Fruit fly (Drosophila melanogaster) whole organism, embryonic: ENCODE measurements around the gene ct.

ENCODE experiments used
- Blimp-1 ChIP-seq: fragments of 200-800 bp; sonication (Bioruptor generic); optimal IDR thresholded peaks from 3 replicates; lab custom pipeline; 2018; ENCODE audit warnings: missing biosample characterization, missing genetic modification characterization, mild to moderate bottlenecking, moderate library complexity, missing genetic modification reagents
- BtbVII ChIP-seq: fragments of 200-800 bp; sonication (Bioruptor generic); optimal IDR thresholded peaks from 3 replicates; lab custom pipeline; 2017; ENCODE audit warnings: missing biosample characterization, mild to moderate bottlenecking, missing genetic modification characterization
- C15 ChIP-seq: fragments of 200-800 bp; sonication (Bioruptor generic); IDR thresholded peaks from 3 replicates; pipeline ENCODE4 v1.3.6; 2022; ENCODE audit warnings: missing biosample characterization, missing genetic modification characterization
- CG10267 ChIP-seq: fragments of 200-800 bp; sonication (Bioruptor generic); optimal IDR thresholded peaks from 2 replicates; lab custom pipeline; 2018; ENCODE audit warnings: missing biosample characterization, mild to moderate bottlenecking, missing genetic modification characterization, moderate library complexity
- CG10431 ChIP-seq: fragments of 200-800 bp; sonication (Bioruptor generic); optimal IDR thresholded peaks from 3 replicates; lab custom pipeline; 2018; ENCODE audit warnings: missing biosample characterization, mild to moderate bottlenecking, missing genetic modification characterization
- CG11696 ChIP-seq: fragments of 200-800 bp; sonication (Bioruptor generic); IDR thresholded peaks from 2 replicates; pipeline ENCODE4 v1.3.6; 2022; ENCODE audit warnings: missing biosample characterization, missing genetic modification characterization
- CG12104 ChIP-seq: fragments of 200-800 bp; sonication (Bioruptor generic); optimal IDR thresholded peaks from 3 replicates; lab custom pipeline; 2016; ENCODE audit warnings: missing biosample characterization, missing genetic modification characterization
- CG13775 ChIP-seq: fragments of 200-800 bp; sonication (Bioruptor generic); optimal IDR thresholded peaks from 3 replicates; lab custom pipeline; 2017; ENCODE audit warnings: missing biosample characterization, mild to moderate bottlenecking, missing genetic modification characterization
- CG15011 ChIP-seq: fragments of 200-800 bp; sonication (Bioruptor generic); optimal IDR thresholded peaks from 3 replicates; lab custom pipeline; 2018; ENCODE audit warnings: missing biosample characterization, mild to moderate bottlenecking, missing genetic modification characterization
- CG15696 ChIP-seq: fragments of 200-800 bp; sonication (Bioruptor generic); optimal IDR thresholded peaks from 2 replicates; lab custom pipeline; 2019; ENCODE audit warnings: missing biosample characterization, mild to moderate bottlenecking, missing genetic modification characterization, moderate library complexity
- CG16813 ChIP-seq: fragments of 200-800 bp; sonication (Bioruptor generic); IDR thresholded peaks from 3 replicates; pipeline ENCODE4 v1.3.6; 2022; ENCODE audit warnings: missing biosample characterization, missing genetic modification characterization; ENCODE audit not compliant: partially characterized antibody
- CG17359 ChIP-seq: fragments of 200-800 bp; sonication (Bioruptor generic); optimal IDR thresholded peaks from 3 replicates; lab custom pipeline; 2018; ENCODE audit warnings: missing biosample characterization, mild to moderate bottlenecking, missing genetic modification characterization, moderate library complexity
- CG17361 ChIP-seq: fragments of 200-800 bp; sonication (Bioruptor generic); IDR thresholded peaks from 3 replicates; pipeline ENCODE4 v1.3.6; 2022; ENCODE audit warnings: missing biosample characterization, missing genetic modification characterization
- CG18262 ChIP-seq: fragments of 200-800 bp; optimal IDR thresholded peaks from 3 replicates; lab custom pipeline; 2019; ENCODE audit warnings: missing biosample characterization, mild to moderate bottlenecking, missing genetic modification characterization, moderate library complexity
- CG2712 ChIP-seq: fragments of 200-800 bp; optimal IDR thresholded peaks from 3 replicates; lab custom pipeline; 2019; ENCODE audit warnings: missing biosample characterization, mild to moderate bottlenecking, missing genetic modification characterization, moderate library complexity
- CG31441 ChIP-seq: fragments of 200-800 bp; sonication (Bioruptor generic); IDR thresholded peaks from 2 replicates; pipeline ENCODE4 v1.3.6; 2022; ENCODE audit warnings: missing biosample characterization, missing genetic modification characterization
- CG3281 ChIP-seq: fragments of 200-800 bp; sonication (Bioruptor generic); optimal IDR thresholded peaks from 3 replicates; lab custom pipeline; 2017; ENCODE audit warnings: missing biosample characterization, mild to moderate bottlenecking, missing genetic modification characterization
- CG4404 ChIP-seq: fragments of 200-800 bp; sonication (Bioruptor generic); IDR thresholded peaks from 2 replicates; pipeline ENCODE4 v1.3.6; 2022; ENCODE audit warnings: missing biosample characterization, missing genetic modification characterization
- CG4424 ChIP-seq: fragments of 200-800 bp; sonication (Bioruptor generic); optimal IDR thresholded peaks from 3 replicates; lab custom pipeline; 2016; ENCODE audit warnings: missing biosample characterization, missing genetic modification characterization
- CG4707 ChIP-seq: fragments of 200-800 bp; sonication (Bioruptor generic); optimal IDR thresholded peaks from 2 replicates; lab custom pipeline; 2018; ENCODE audit warnings: missing biosample characterization, mild to moderate bottlenecking, missing genetic modification characterization, moderate library complexity
- CG8089 ChIP-seq: fragments of 200-800 bp; sonication (Bioruptor generic); optimal IDR thresholded peaks from 3 replicates; lab custom pipeline; 2016; ENCODE audit warnings: missing biosample characterization, missing genetic modification characterization
- CG8281 ChIP-seq: fragments of 200-800 bp; sonication (Bioruptor generic); optimal IDR thresholded peaks from 2 replicates; lab custom pipeline; 2018; ENCODE audit warnings: missing biosample characterization, mild to moderate bottlenecking, missing genetic modification characterization, moderate library complexity
- CG8478 ChIP-seq: fragments of >200 bp; optimal IDR thresholded peaks from 2 replicates; lab custom pipeline; 2018
- CG9437 ChIP-seq: fragments of 200-800 bp; sonication (Bioruptor generic); optimal IDR thresholded peaks from 2 replicates; lab custom pipeline; 2018; ENCODE audit warnings: missing biosample characterization, mild to moderate bottlenecking, missing genetic modification characterization
- Dbx ChIP-seq: fragments of 200-800 bp; sonication (Bioruptor generic); IDR thresholded peaks from 3 replicates; pipeline ENCODE4 v1.3.6; 2022; ENCODE audit warnings: missing biosample characterization, missing genetic modification characterization
- Deaf1 ChIP-seq: fragments of 200-800 bp; optimal IDR thresholded peaks from 3 replicates; lab custom pipeline; 2019; ENCODE audit warnings: missing biosample characterization, mild to moderate bottlenecking, missing genetic modification characterization, moderate library complexity
- NC2β ChIP-seq: fragments of 200-800 bp; sonication (Bioruptor generic); optimal IDR thresholded peaks from 2 replicates; lab custom pipeline; 2016; ENCODE audit warnings: missing biosample characterization, missing genetic modification characterization
- Neu2 ChIP-seq: fragments of 200-800 bp; sonication (Bioruptor generic); optimal IDR thresholded peaks from 3 replicates; lab custom pipeline; 2016; ENCODE audit warnings: missing biosample characterization, missing genetic modification characterization, borderline replicate concordance
- Nf-YB ChIP-seq: fragments of 200-800 bp; sonication (Bioruptor generic); optimal IDR thresholded peaks from 3 replicates; lab custom pipeline; 2019; ENCODE audit warnings: missing biosample characterization, mild to moderate bottlenecking, missing genetic modification characterization, moderate library complexity
- Ravus ChIP-seq: fragments of 200-800 bp; sonication (Bioruptor generic); IDR thresholded peaks from 2 replicates; pipeline ENCODE4 v1.3.6; 2022; ENCODE audit warnings: missing biosample characterization, missing genetic modification characterization
- Six4 ChIP-seq: fragments of 200-800 bp; sonication (Bioruptor generic); optimal IDR thresholded peaks from 2 replicates; lab custom pipeline; 2016; ENCODE audit warnings: missing biosample characterization, missing genetic modification characterization
- Xrp1 ChIP-seq: fragments of 200-800 bp; sonication (Bioruptor generic); IDR thresholded peaks from 2 replicates; pipeline ENCODE4 v1.3.6; 2022; ENCODE audit warnings: missing biosample characterization, missing genetic modification characterization
- ase ChIP-seq: fragments of 200-800 bp; sonication (Bioruptor generic); IDR thresholded peaks from 3 replicates; pipeline ENCODE4 v1.3.6; 2022; ENCODE audit warnings: missing biosample characterization, missing genetic modification characterization
- bab2 ChIP-seq: fragments of 200-800 bp; sonication (Bioruptor generic); optimal IDR thresholded peaks from 2 replicates; lab custom pipeline; 2016; ENCODE audit warnings: missing biosample characterization, missing genetic modification characterization
- chm ChIP-seq: fragments of 200-800 bp; sonication (Bioruptor generic); IDR thresholded peaks from 2 replicates; pipeline ENCODE4 v1.3.6; 2022; ENCODE audit warnings: missing biosample characterization, missing genetic modification characterization
- dati ChIP-seq: fragments of 200-800 bp; sonication (Bioruptor generic); IDR thresholded peaks from 2 replicates; pipeline ENCODE4 v1.3.6; 2022; ENCODE audit warnings: missing biosample characterization, missing genetic modification characterization
- dmrt11E ChIP-seq: fragments of 200-800 bp; sonication (Bioruptor generic); optimal IDR thresholded peaks from 3 replicates; lab custom pipeline; 2018; ENCODE audit warnings: missing biosample characterization, mild to moderate bottlenecking, missing genetic modification characterization, moderate library complexity
- dmrt99B ChIP-seq: fragments of 200-800 bp; sonication (Bioruptor generic); optimal IDR thresholded peaks from 2 replicates; lab custom pipeline; 2018; ENCODE audit warnings: missing biosample characterization, mild to moderate bottlenecking, missing genetic modification characterization, moderate library complexity
- dysf ChIP-seq: fragments of 200-800 bp; sonication (Bioruptor generic); IDR thresholded peaks from 3 replicates; pipeline ENCODE4 v1.3.6; 2022; ENCODE audit warnings: missing biosample characterization, missing genetic modification characterization
- emc ChIP-seq: fragments of 200-800 bp; sonication (Bioruptor generic); optimal IDR thresholded peaks from 2 replicates; lab custom pipeline; 2016; ENCODE audit warnings: missing biosample characterization, missing genetic modification characterization
- esg ChIP-seq: fragments of 200-800 bp; sonication (Bioruptor generic); conservative IDR thresholded peaks from 2 replicates; pipeline ENCODE4 v1.3.6; 2022; ENCODE audit warnings: missing biosample characterization, missing genetic modification characterization
- maf-S ChIP-seq: fragments of 200-800 bp; sonication (Bioruptor generic); optimal IDR thresholded peaks from 2 replicates; lab custom pipeline; 2016; ENCODE audit warnings: missing biosample characterization, missing genetic modification characterization
- nau ChIP-seq: fragments of 200-800 bp; sonication (Bioruptor generic); optimal IDR thresholded peaks from 3 replicates; lab custom pipeline; 2017; ENCODE audit warnings: missing biosample characterization, mild to moderate bottlenecking, missing genetic modification characterization, missing genetic modification reagents
- oc ChIP-seq: fragments of 200-800 bp; sonication (Bioruptor generic); optimal IDR thresholded peaks from 2 replicates; lab custom pipeline; 2018; ENCODE audit warnings: missing biosample characterization, mild to moderate bottlenecking, missing genetic modification characterization, moderate library complexity
- psq ChIP-seq: fragments of 200-800 bp; sonication (Bioruptor generic); optimal IDR thresholded peaks from 2 replicates; lab custom pipeline; 2017; ENCODE audit warnings: missing biosample characterization, missing genetic modification characterization
- ro ChIP-seq: fragments of 200-800 bp; sonication (Bioruptor generic); IDR thresholded peaks from 2 replicates; pipeline ENCODE4 v1.3.6; 2022; ENCODE audit warnings: missing biosample characterization, missing genetic modification characterization
- sens ChIP-seq: fragments of 200-800 bp; sonication (Bioruptor generic); peaks from one replicate; lab custom pipeline; 2016; ENCODE audit warnings: missing biosample characterization, missing genetic modification characterization
- seq ChIP-seq: fragments of 200-800 bp; sonication (Bioruptor generic); IDR thresholded peaks from 2 replicates; pipeline ENCODE4 v1.3.6; 2022; ENCODE audit warnings: missing biosample characterization, missing genetic modification characterization
- sr ChIP-seq: fragments of 200-800 bp; sonication (Bioruptor generic); IDR thresholded peaks from 3 replicates; pipeline ENCODE4 v1.3.6; 2022; ENCODE audit warnings: missing biosample characterization, missing genetic modification characterization
- ttk ChIP-seq: fragments of 200-800 bp; sonication (Bioruptor generic); IDR thresholded peaks from 2 replicates; pipeline ENCODE4 v2.1.2; 2022; ENCODE audit warnings: missing biosample characterization, missing genetic modification characterization
- tup ChIP-seq: fragments of 200-800 bp; sonication (Bioruptor generic); optimal IDR thresholded peaks from 2 replicates; lab custom pipeline; 2016; ENCODE audit warnings: missing biosample characterization, mild to moderate bottlenecking, missing genetic modification characterization, moderate library complexity
- wek ChIP-seq: fragments of 200-800 bp; sonication (Bioruptor generic); optimal IDR thresholded peaks from 3 replicates; lab custom pipeline; 2018; ENCODE audit warnings: missing biosample characterization, mild to moderate bottlenecking, missing genetic modification characterization, moderate library complexity

ct gene

DNA sequence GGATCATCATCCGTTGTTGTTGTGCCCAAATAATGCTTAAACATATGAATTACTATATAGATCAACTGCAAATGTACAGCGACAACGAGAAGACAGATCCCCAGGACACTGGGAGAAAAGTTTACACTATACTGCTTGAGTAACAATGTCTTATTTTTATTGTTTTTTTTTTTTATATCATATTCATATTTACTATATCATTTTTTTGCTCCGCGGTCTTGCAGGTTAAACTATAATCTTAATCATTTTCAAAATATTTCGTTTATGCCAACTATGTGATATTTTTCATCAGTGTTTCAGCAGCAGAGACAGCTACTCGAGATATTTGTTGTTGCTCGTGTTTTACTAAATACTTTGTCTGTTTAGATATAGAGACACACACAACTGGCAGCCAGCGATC lies 8.7 kb downstream of the ct start (continued):
- TF ChIP-seq CG2712 (tag; lab: Kevin White, UChicago) = peak; percentile 67
- no peak for TF ChIP-seq bab2 (GFP tag; lab: Kevin White, UChicago)
- peak; percentile 11 for TF ChIP-seq psq (GFP tag; lab: Kevin White, UChicago)
- TF ChIP-seq CG8089 (GFP tag; lab: Kevin White, UChicago) = no peak
- TF ChIP-seq dysf (GFP tag; lab: Robert Waterston, UW) = peak; percentile 61; the same call in 2 of the 3 replicates
- no peak for TF ChIP-seq nau (GFP tag; lab: Kevin White, UChicago)
- TF ChIP-seq esg (GFP tag; lab: Robert Waterston, UW) = peak; percentile 51
- peak; percentile 71; the same call in 1 of the 2 replicates for TF ChIP-seq chm (GFP tag; lab: Robert Waterston, UW)
- TF ChIP-seq CG12104 (GFP tag; lab: Kevin White, UChicago) = peak; percentile 40
- TF ChIP-seq maf-S (GFP tag; lab: Kevin White, UChicago) = no peak
- TF ChIP-seq dati = no peak
- TF ChIP-seq Neu2 (GFP tag; lab: Kevin White, UChicago) = no peak
- TF ChIP-seq CG8281 (tag; lab: Kevin White, UChicago) = no peak
- peak; percentile 65 for TF ChIP-seq CG18262 (tag; lab: Kevin White, UChicago)
- TF ChIP-seq CG15011 (GFP tag; lab: Kevin White, UChicago) = no peak
- peak; percentile 83 for TF ChIP-seq dmrt11E
- no peak for TF ChIP-seq BtbVII (GFP tag; lab: Kevin White, UChicago)
- peak; percentile 8 for TF ChIP-seq Nf-YB (GFP tag; lab: Kevin White, UChicago)
- TF ChIP-seq Deaf1 (tag; lab: Kevin White, UChicago) = no peak
- no peak for TF ChIP-seq CG8478
- TF ChIP-seq sens (GFP tag; lab: Kevin White, UChicago) = peak; percentile 75
- no peak for TF ChIP-seq C15 (GFP tag; lab: Robert Waterston, UW)
- TF ChIP-seq CG16813 = no peak
- TF ChIP-seq ttk = peak; percentile 69
- peak; percentile 52 for TF ChIP-seq CG4424 (GFP tag; lab: Kevin White, UChicago)
- TF ChIP-seq CG31441 (GFP tag; lab: Robert Waterston, UW) = peak; percentile 76
- TF ChIP-seq seq (GFP tag; lab: Robert Waterston, UW) = peak; percentile 38; the same call in 1 of the 2 replicates
- no peak for TF ChIP-seq ro
- TF ChIP-seq ase (GFP tag; lab: Robert Waterston, UW) = 0 out of 3 replicates have a peak, but pooled peaks have one; percentile 37
- peak; percentile 70 for TF ChIP-seq Blimp-1 (GFP tag; lab: Kevin White, UChicago)
- peak; percentile 76 for TF ChIP-seq CG17361 (GFP tag; lab: Robert Waterston, UW)
- TF ChIP-seq CG13775 = peak; percentile 15
- peak; percentile 71 for TF ChIP-seq dmrt99B (tag; lab: Kevin White, UChicago)
- peak; percentile 58 for TF ChIP-seq CG10267 (tag; lab: Kevin White, UChicago)
- no peak for TF ChIP-seq wek (GFP tag; lab: Kevin White, UChicago)
- TF ChIP-seq emc = no peak
- peak; percentile 22 for TF ChIP-seq CG9437 (GFP tag; lab: Kevin White, UChicago)
- no peak for TF ChIP-seq Ravus
- TF ChIP-seq NC2β (GFP tag; lab: Kevin White, UChicago) = no peak
- no peak for TF ChIP-seq sr (GFP tag; lab: Robert Waterston, UW)
- TF ChIP-seq CG15696 (tag; lab: Kevin White, UChicago) = peak; percentile 39
- no peak for TF ChIP-seq CG3281 (GFP tag; lab: Kevin White, UChicago)
- peak; percentile 17 for TF ChIP-seq oc
- no peak for TF ChIP-seq tup (GFP tag; lab: Kevin White, UChicago)
- TF ChIP-seq Xrp1 = peak; percentile 76; the same call in 1 of the 2 replicates
- TF ChIP-seq Six4 (GFP tag; lab: Kevin White, UChicago) = peak; percentile 61
- TF ChIP-seq CG17359 (tag; lab: Kevin White, UChicago) = peak; percentile 67
- no peak; the same call in 1 of the 2 replicates for TF ChIP-seq CG4404 (GFP tag; lab: Robert Waterston, UW)
- no peak for TF ChIP-seq Dbx
- TF ChIP-seq CG4707 (GFP tag; lab: Kevin White, UChicago) = peak; percentile 46
- 0 out of 2 replicates have a peak, but pooled peaks have one; percentile 28 for TF ChIP-seq CG11696 (GFP tag; lab: Robert Waterston, UW)
- TF ChIP-seq CG10431 (GFP tag; lab: Kevin White, UChicago) = peak; percentile 14
